Worm (Caenorhabditis elegans) whole organism, L4/young adult: ENCODE results near the gene srx-26.

ENCODE experiments used
- W03F9.2 ChIP-seq: fragments of 150-350 bp; optimal IDR thresholded peaks from 2 replicates; lab custom pipeline; 2014; ENCODE audit warnings: missing biosample characterization, missing genetic modification characterization
- dao-5 ChIP-seq: sonication (generic microtip); optimal IDR thresholded peaks from 2 replicates; lab custom pipeline; 2016; ENCODE audit warnings: missing genotype, missing genetic modification characterization, moderate library complexity, missing compliant biosample characterization
- him-1 ChIP-seq: sonication (generic microtip); optimal IDR thresholded peaks from 2 replicates; lab custom pipeline; 2016; ENCODE audit warnings: missing genotype, missing genetic modification reagents, missing genetic modification characterization, missing compliant biosample characterization

DNA sequence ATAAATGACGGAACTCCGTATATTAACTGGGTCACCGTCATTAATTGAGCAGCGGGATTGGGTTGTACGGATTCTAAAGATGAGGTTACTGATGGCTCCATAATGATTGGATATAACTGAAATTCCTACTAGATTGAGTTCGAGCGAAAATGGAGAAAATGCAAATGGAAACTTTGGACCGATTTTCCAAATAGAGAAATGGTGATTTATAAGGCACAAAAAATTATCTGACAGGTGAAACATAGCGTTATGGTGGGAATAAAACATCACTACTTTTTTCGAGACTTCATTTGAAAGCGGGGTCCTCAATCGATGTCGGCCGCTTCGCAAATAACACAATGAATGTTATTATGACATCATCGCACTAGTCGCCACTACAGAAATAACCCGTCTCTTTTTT is 30.4 kb downstream of the srx-26 start, which contains the start of gene srg-60:
- TF ChIP-seq W03F9.2 (tag; lab: Kevin White, UChicago) (no peak), him-1 (tag; lab: Kevin White, UChicago) (no peak), dao-5 (tag; lab: Kevin White, UChicago) (no peak)
